Fruit fly (Drosophila melanogaster) whole organism, pupa: Measurements from ENCODE around the gene grim.

Experiments
- CG10348 ChIP-seq: fragments of 200-800 bp; sonication (Bioruptor generic); IDR thresholded peaks from 2 replicates; pipeline ENCODE4 v1.3.6; 2022; ENCODE audit warnings: missing biosample characterization, missing genetic modification characterization
- CG12605 ChIP-seq: fragments of 200-800 bp; sonication (Bioruptor generic); IDR thresholded peaks from 2 replicates; pipeline ENCODE4 v1.3.6; 2022; ENCODE audit warnings: missing biosample characterization, missing genetic modification characterization
- CG13204 ChIP-seq: fragments of 200-800 bp; sonication (Bioruptor generic); optimal IDR thresholded peaks from 2 replicates; lab custom pipeline; 2018; ENCODE audit warnings: missing biosample characterization, mild to moderate bottlenecking, missing genetic modification characterization, moderate library complexity
- CG14655 ChIP-seq: fragments of 200-800 bp; sonication (Bioruptor generic); optimal IDR thresholded peaks from 3 replicates; lab custom pipeline; 2017; ENCODE audit warnings: mild to moderate bottlenecking, missing biosample characterization, missing genetic modification reagents, missing genetic modification characterization
- CG15710 ChIP-seq: fragments of 200-800 bp; sonication (Bioruptor generic); optimal IDR thresholded peaks from 2 replicates; lab custom pipeline; 2018; ENCODE audit warnings: missing biosample characterization, mild to moderate bottlenecking, missing genetic modification characterization, moderate library complexity
- CG17806 ChIP-seq: fragments of 200-800 bp; sonication (Bioruptor generic); optimal IDR thresholded peaks from 2 replicates; lab custom pipeline; 2018; ENCODE audit warnings: missing biosample characterization, mild to moderate bottlenecking, missing genetic modification characterization, moderate library complexity
- CG32121 ChIP-seq: fragments of 200-800 bp; sonication (Bioruptor generic); IDR thresholded peaks from 2 replicates; pipeline ENCODE4 v1.3.6; 2022; ENCODE audit warnings: missing biosample characterization, missing genetic modification characterization
- CG34367 ChIP-seq: fragments of 200-800 bp; sonication (Bioruptor generic); optimal IDR thresholded peaks from 2 replicates; lab custom pipeline; 2018; ENCODE audit warnings: missing biosample characterization, mild to moderate bottlenecking, missing genetic modification characterization
- CG4496 ChIP-seq: fragments of 200-800 bp; sonication (Bioruptor generic); IDR thresholded peaks from 3 replicates; pipeline ENCODE4 v1.3.6; 2022; ENCODE audit warnings: missing biosample characterization, missing genetic modification characterization
- CG8159 ChIP-seq: fragments of 200-800 bp; sonication (Bioruptor generic); optimal IDR thresholded peaks from 3 replicates; lab custom pipeline; 2018; ENCODE audit warnings: missing biosample characterization, mild to moderate bottlenecking, missing genetic modification characterization, moderate library complexity
- CG8301 ChIP-seq: fragments of 200-800 bp; sonication (Bioruptor generic); optimal IDR thresholded peaks from 2 replicates; lab custom pipeline; 2018; ENCODE audit warnings: missing biosample characterization, mild to moderate bottlenecking, missing genetic modification characterization
- CG9948 ChIP-seq: fragments of 200-800 bp; sonication (Bioruptor generic); optimal IDR thresholded peaks from 2 replicates; lab custom pipeline; 2018; ENCODE audit warnings: missing biosample characterization, mild to moderate bottlenecking, missing genetic modification characterization, moderate library complexity
- D1 ChIP-seq: fragments of 200-800 bp; sonication (Bioruptor generic); optimal IDR thresholded peaks from 2 replicates; lab custom pipeline; 2018; ENCODE audit warnings: missing biosample characterization, mild to moderate bottlenecking, missing genetic modification characterization, moderate library complexity
- EcR ChIP-seq: fragments of 200-800 bp; sonication (Bioruptor generic); optimal IDR thresholded peaks from 3 replicates; lab custom pipeline; 2019; ENCODE audit warnings: missing biosample characterization, missing genetic modification characterization, mild to moderate bottlenecking, moderate library complexity, missing genetic modification reagents
- Ets98B ChIP-seq: fragments of 200-800 bp; sonication (Bioruptor generic); IDR thresholded peaks from 2 replicates; pipeline ENCODE4 v1.3.6; 2022; ENCODE audit warnings: missing biosample characterization, missing genetic modification characterization
- Pif1A ChIP-seq: fragments of 200-800 bp; sonication (Bioruptor generic); optimal IDR thresholded peaks from 3 replicates; lab custom pipeline; 2016; ENCODE audit warnings: missing biosample characterization, missing genetic modification characterization
- Pif1B ChIP-seq: fragments of 200-800 bp; sonication (Bioruptor generic); optimal IDR thresholded peaks from 3 replicates; lab custom pipeline; 2016; ENCODE audit warnings: missing biosample characterization, missing genetic modification characterization
- Snoo ChIP-seq: fragments of 200-800 bp; sonication (Bioruptor generic); optimal IDR thresholded peaks from 3 replicates; lab custom pipeline; 2017; ENCODE audit warnings: missing biosample characterization, mild to moderate bottlenecking, missing genetic modification characterization, inconsistent platforms
- fd96Ca ChIP-seq: fragments of 200-800 bp; sonication (Bioruptor generic); IDR thresholded peaks from 3 replicates; pipeline ENCODE4 v1.3.6; 2022; ENCODE audit warnings: missing biosample characterization, missing genetic modification characterization
- gl ChIP-seq: fragments of 200-800 bp; sonication (Bioruptor generic); optimal IDR thresholded peaks from 2 replicates; lab custom pipeline; 2018; ENCODE audit warnings: missing biosample characterization, mild to moderate bottlenecking, missing genetic modification characterization
- rn ChIP-seq: fragments of 200-800 bp; sonication (Bioruptor generic); IDR thresholded peaks from 2 replicates; pipeline ENCODE4 v1.3.6; 2022; ENCODE audit warnings: missing biosample characterization, missing genetic modification characterization

Gene grim

dm6 chr3L:18275888-18276287, 28.3 kb downstream of the grim start:
- TF ChIP-seq D1 (tag; lab: Kevin White, UChicago) (no peak), Pif1A (GFP tag; lab: Kevin White, UChicago) (no peak), Snoo (tag; lab: Kevin White, UChicago) (no peak), CG8159 (no peak), CG9948 (tag; lab: Kevin White, UChicago) (peak; percentile 4), CG8301 (tag; lab: Kevin White, UChicago) (no peak), CG13204 (GFP tag; lab: Kevin White, UChicago) (no peak), CG15710 (tag; lab: Kevin White, UChicago) (no peak), CG4496 (GFP tag; lab: Robert Waterston, UW) (no peak)

dm6 chr3L:18274188-18274587, 30.0 kb downstream of the grim start:
- 0 out of 2 replicates have a peak, but pooled peaks have one; percentile 12 for TF ChIP-seq Ets98B (GFP tag; lab: Robert Waterston, UW)
- peak; percentile 52 for TF ChIP-seq EcR (GFP tag; lab: Kevin White, UChicago)
- no peak for TF ChIP-seq CG32121 (GFP tag; lab: Robert Waterston, UW)
- TF ChIP-seq CG13204 (GFP tag; lab: Kevin White, UChicago): no peak
- TF ChIP-seq CG15710 (tag; lab: Kevin White, UChicago): peak; percentile 65
- TF ChIP-seq rn (GFP tag; lab: Robert Waterston, UW): no peak
- TF ChIP-seq CG17806: peak; percentile 69
- peak; percentile 19 for TF ChIP-seq CG8301 (tag; lab: Kevin White, UChicago)
- TF ChIP-seq fd96Ca: no peak
- TF ChIP-seq Pif1B (GFP tag; lab: Kevin White, UChicago): peak; percentile 21
- TF ChIP-seq CG4496 (GFP tag; lab: Robert Waterston, UW): peak; percentile 36; the same call in 1 of the 3 replicates
- no peak for TF ChIP-seq CG12605
- TF ChIP-seq Pif1A (GFP tag; lab: Kevin White, UChicago): peak; percentile 68
- no peak for TF ChIP-seq Snoo (tag; lab: Kevin White, UChicago)
- TF ChIP-seq gl (tag; lab: Kevin White, UChicago): peak; percentile 25
- peak; percentile 61 for TF ChIP-seq CG8159
- TF ChIP-seq CG34367 (tag; lab: Kevin White, UChicago): peak; percentile 59
- peak; percentile 57 for TF ChIP-seq CG14655 (GFP tag; lab: Kevin White, UChicago)
- TF ChIP-seq D1 (tag; lab: Kevin White, UChicago): peak; percentile 35
- TF ChIP-seq CG10348 (GFP tag; lab: Robert Waterston, UW): no peak
- peak; percentile 65 for TF ChIP-seq CG9948 (tag; lab: Kevin White, UChicago)
- TF ChIP-seq, all 21 proteins: peak for 14

DNA sequence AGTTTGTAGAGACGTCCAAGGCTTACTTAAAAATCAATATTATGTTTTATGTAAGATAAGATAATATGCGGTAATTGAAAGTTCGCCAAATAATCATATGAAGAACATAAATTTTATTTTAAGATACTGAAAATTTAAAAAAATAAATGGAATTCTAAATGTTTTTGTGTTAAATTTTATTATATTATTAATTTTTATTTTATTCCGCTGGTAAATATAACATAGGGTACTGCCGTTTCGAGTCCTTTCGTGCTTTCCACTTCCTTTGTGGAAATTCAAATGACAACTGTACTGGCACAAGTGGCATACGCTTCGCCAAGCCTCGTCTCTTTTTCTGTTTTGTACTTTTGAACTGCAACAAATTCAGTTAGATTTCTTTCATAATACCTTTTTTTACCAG, 31.1 kb downstream of the grim start:
- TF ChIP-seq CG13204 (GFP tag; lab: Kevin White, UChicago) (no peak), CG10348 (GFP tag; lab: Robert Waterston, UW) (no peak), CG14655 (GFP tag; lab: Kevin White, UChicago) (no peak), CG9948 (tag; lab: Kevin White, UChicago) (no peak), CG12605 (no peak), Snoo (tag; lab: Kevin White, UChicago) (no peak), Pif1B (GFP tag; lab: Kevin White, UChicago) (no peak), CG8301 (tag; lab: Kevin White, UChicago) (no peak)
- TF ChIP-seq, all 21 proteins: peak for 0

DNA sequence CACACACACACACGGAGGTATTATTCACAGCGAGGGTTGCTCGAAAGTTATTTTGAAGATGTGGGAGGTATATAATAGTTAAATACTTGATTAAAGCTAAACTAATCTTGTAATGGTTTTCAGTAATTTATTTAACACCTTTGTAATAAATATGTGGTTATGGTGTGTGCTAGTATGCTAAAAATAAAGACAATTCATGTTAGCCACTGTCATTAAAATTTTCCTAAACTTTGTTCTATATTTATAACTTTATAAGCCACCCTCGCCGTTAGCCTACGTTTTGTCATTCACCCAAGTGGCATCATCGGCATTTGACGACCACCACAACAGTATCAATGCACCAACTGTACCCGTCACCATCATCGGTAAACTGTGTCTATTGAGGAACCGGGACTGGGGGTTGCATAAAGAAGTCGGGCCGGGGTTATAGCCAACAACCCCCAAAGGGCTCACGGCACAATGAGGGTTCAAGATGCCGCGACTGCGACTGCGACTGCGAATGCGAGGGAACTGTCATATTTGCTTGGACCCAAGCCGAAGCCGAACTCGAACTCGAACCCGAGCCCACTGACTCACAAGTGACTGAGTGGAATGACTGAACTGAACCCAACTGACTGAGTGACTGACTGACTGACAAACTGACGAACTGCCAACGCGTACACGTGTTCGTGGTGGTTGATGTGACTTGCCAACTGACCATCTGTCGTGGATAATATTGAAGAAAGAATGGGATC, 31.7 kb downstream of the grim start:
- no peak for TF ChIP-seq CG12605
- TF ChIP-seq CG15710 (tag; lab: Kevin White, UChicago): peak; percentile 20
- no peak for TF ChIP-seq rn (GFP tag; lab: Robert Waterston, UW)
- no peak for TF ChIP-seq CG32121 (GFP tag; lab: Robert Waterston, UW)
- TF ChIP-seq CG34367 (tag; lab: Kevin White, UChicago): no peak
- TF ChIP-seq CG8159: no peak
- TF ChIP-seq Ets98B (GFP tag; lab: Robert Waterston, UW): no peak
- TF ChIP-seq Pif1A (GFP tag; lab: Kevin White, UChicago): peak; percentile 22
- TF ChIP-seq CG9948 (tag; lab: Kevin White, UChicago): peak; percentile 13
- TF ChIP-seq CG13204 (GFP tag; lab: Kevin White, UChicago): no peak

- TF ChIP-seq CG8159: peak; percentile 13
- no peak for TF ChIP-seq EcR (GFP tag; lab: Kevin White, UChicago)
- TF ChIP-seq, all 21 proteins: peak for 1
Observed at dm6 chr3L:18270895-18271294, 33.3 kb downstream of the grim start.

dm6 chr3L:18268070-18268626, 36.1 kb downstream of the grim start:
- no peak for TF ChIP-seq Snoo (tag; lab: Kevin White, UChicago)
- no peak for TF ChIP-seq EcR (GFP tag; lab: Kevin White, UChicago)
- no peak for TF ChIP-seq CG4496 (GFP tag; lab: Robert Waterston, UW)
- no peak for TF ChIP-seq rn (GFP tag; lab: Robert Waterston, UW)
- no peak for TF ChIP-seq D1 (tag; lab: Kevin White, UChicago)
